Fruit fly (Drosophila melanogaster) whole organism, wandering third instar larva: Measurements from ENCODE around the gene Anp.

Experiments
- Abd-B ChIP-seq: fragments of >200 bp; optimal IDR thresholded peaks from 2 replicates; lab custom pipeline; 2017; ENCODE audit warnings: missing biosample characterization, missing genetic modification characterization
- CG32264 ChIP-seq: fragments of 200-800 bp; sonication (Bioruptor generic); optimal IDR thresholded peaks from 2 replicates; lab custom pipeline; 2016; ENCODE audit warnings: missing biosample characterization, missing genetic modification characterization
- CG9705 ChIP-seq: fragments of 200-800 bp; sonication (Bioruptor generic); optimal IDR thresholded peaks from 2 replicates; lab custom pipeline; 2018; ENCODE audit warnings: missing biosample characterization, mild to moderate bottlenecking, missing genetic modification characterization
- CrebA ChIP-seq: fragments of 200-800 bp; sonication (Bioruptor generic); optimal IDR thresholded peaks from 2 replicates; lab custom pipeline; 2016; ENCODE audit warnings: missing biosample characterization, mild to moderate bottlenecking, missing genetic modification characterization, borderline replicate concordance
- Dfd ChIP-seq: fragments of >200 bp; optimal IDR thresholded peaks from 2 replicates; lab custom pipeline; 2017; ENCODE audit warnings: missing biosample characterization, missing genetic modification characterization
- Dif ChIP-seq: fragments of 200-275, 200-300 bp; sonication (Bioruptor generic); optimal IDR thresholded peaks from 2 replicates; lab custom pipeline; 2018; ENCODE audit warnings: missing biosample characterization, missing genetic modification characterization; ENCODE audit not compliant: partially characterized antibody
- GATAd ChIP-seq: sonication (Bioruptor generic); optimal IDR thresholded peaks from 2 replicates; lab custom pipeline; 2016; ENCODE audit warnings: missing biosample characterization, missing genetic modification characterization
- HLH106 ChIP-seq: fragments of 200-800 bp; optimal IDR thresholded peaks from 3 replicates; lab custom pipeline; 2019; ENCODE audit warnings: missing biosample characterization, mild to moderate bottlenecking, missing genetic modification characterization, moderate library complexity
- Hnf4 ChIP-seq: fragments of 200-800 bp; sonication (Bioruptor generic); optimal IDR thresholded peaks from 2 replicates; lab custom pipeline; 2016; ENCODE audit warnings: missing biosample characterization, mild to moderate bottlenecking, missing genetic modification characterization
- Hr78 ChIP-seq: fragments of >200 bp; optimal IDR thresholded peaks from 2 replicates; lab custom pipeline; 2017; ENCODE audit warnings: missing biosample characterization, missing genetic modification characterization
- Hr83 ChIP-seq: fragments of 200-300 bp; sonication (Bioruptor generic); optimal IDR thresholded peaks from 2 replicates; lab custom pipeline; 2016; ENCODE audit warnings: missing biosample characterization, mild to moderate bottlenecking, missing genetic modification characterization, moderate library complexity; ENCODE audit not compliant: poor library complexity, severe bottlenecking
- Jra ChIP-seq: sonication (Bioruptor generic); optimal IDR thresholded peaks from 2 replicates; lab custom pipeline; 2016; ENCODE audit warnings: missing biosample characterization, missing genetic modification characterization
- Mio ChIP-seq: sonication (Bioruptor generic); optimal IDR thresholded peaks from 2 replicates; lab custom pipeline; 2016; ENCODE audit warnings: missing biosample characterization, missing genetic modification characterization
- Myc ChIP-seq: fragments of >200 bp; optimal IDR thresholded peaks from 2 replicates; lab custom pipeline; 2017
- N ChIP-seq: fragments of >200 bp; optimal IDR thresholded peaks from 2 replicates; lab custom pipeline; 2018; ENCODE audit warnings: missing biosample characterization, missing external identifiers, missing genetic modification characterization
- OdsH ChIP-seq: fragments of 200-800 bp; sonication (Bioruptor generic); optimal IDR thresholded peaks from 2 replicates; lab custom pipeline; 2016; ENCODE audit warnings: missing biosample characterization, mild to moderate bottlenecking, missing genetic modification characterization
- Rel ChIP-seq, 2 experiments: fragments of 200-800 bp; sonication (Bioruptor generic) in 1 of 2; optimal IDR thresholded peaks; 2 replicates in 1 of 2; 3 replicates in 1 of 2; lab custom pipeline; 2016 to 2019; ENCODE audit warnings: mild to moderate bottlenecking in 2 of 2, missing biosample characterization in 2 of 2, missing genetic modification characterization in 2 of 2, moderate library complexity in 1 of 2
- Sp1 ChIP-seq: fragments of 200-800 bp; sonication (Bioruptor generic); optimal IDR thresholded peaks from 3 replicates; lab custom pipeline; 2019; ENCODE audit warnings: missing biosample characterization, mild to moderate bottlenecking, missing genetic modification characterization, moderate library complexity
- Vsx2 ChIP-seq: fragments of 200-300, 225-300 bp; sonication (Bioruptor generic); optimal IDR thresholded peaks from 2 replicates; lab custom pipeline; 2018; ENCODE audit warnings: missing biosample characterization, missing genetic modification characterization; ENCODE audit not compliant: partially characterized antibody
- br ChIP-seq: fragments of 200-800 bp; sonication (Bioruptor generic); optimal IDR thresholded peaks from 2 replicates; lab custom pipeline; 2016; ENCODE audit warnings: missing biosample characterization, missing genetic modification characterization
- brk ChIP-seq: fragments of 200-800 bp; sonication (Bioruptor generic); optimal IDR thresholded peaks from 2 replicates; lab custom pipeline; 2016; ENCODE audit warnings: missing biosample characterization, mild to moderate bottlenecking, missing genetic modification characterization
- dl ChIP-seq, 2 experiments: fragments of 175-275, 200-275 bp in 1 of 2; fragments of 200-275 bp in 1 of 2; sonication (Bioruptor generic); optimal IDR thresholded peaks; lab custom pipeline; 2018; ENCODE audit warnings: mild to moderate bottlenecking in 2 of 2, missing biosample characterization in 2 of 2, missing genetic modification characterization in 2 of 2, moderate library complexity in 2 of 2; ENCODE audit not compliant: partially characterized antibody in 2 of 2, insufficient read depth in 1 of 2
- dmrt93B ChIP-seq: fragments of 200-800 bp; sonication (Bioruptor generic); optimal IDR thresholded peaks from 2 replicates; lab custom pipeline; 2018; ENCODE audit warnings: missing biosample characterization, mild to moderate bottlenecking, missing genetic modification characterization
- dsf ChIP-seq: sonication (Bioruptor generic); optimal IDR thresholded peaks from 2 replicates; lab custom pipeline; 2016; ENCODE audit warnings: missing biosample characterization, missing genetic modification characterization, borderline replicate concordance
- ey ChIP-seq: fragments of 200-800 bp; sonication (Bioruptor generic); optimal IDR thresholded peaks from 2 replicates; lab custom pipeline; 2016; ENCODE audit warnings: missing biosample characterization, missing genetic modification characterization
- foxo ChIP-seq, 2 experiments: fragments of 200-800 bp; sonication (Bioruptor generic); optimal IDR thresholded peaks; 2 replicates in 1 of 2; 3 replicates in 1 of 2; lab custom pipeline; 2016 to 2017; ENCODE audit warnings: missing biosample characterization in 2 of 2, missing genetic modification characterization in 2 of 2
- fru ChIP-seq: fragments of 200-800 bp; sonication (Bioruptor generic); optimal IDR thresholded peaks from 3 replicates; lab custom pipeline; 2016; ENCODE audit warnings: missing biosample characterization, mild to moderate bottlenecking, missing genetic modification characterization
- h ChIP-seq: fragments of 200-800 bp; sonication (Bioruptor generic); optimal IDR thresholded peaks from 3 replicates; lab custom pipeline; 2016; ENCODE audit warnings: missing biosample characterization, mild to moderate bottlenecking, missing genetic modification characterization
- jim ChIP-seq: fragments of 175-275, 200-325 bp; sonication (Bioruptor generic); optimal IDR thresholded peaks from 2 replicates; lab custom pipeline; 2016; ENCODE audit warnings: missing biosample characterization, mild to moderate bottlenecking, missing genetic modification characterization
- lola ChIP-seq: fragments of >200 bp; optimal IDR thresholded peaks from 2 replicates; lab custom pipeline; 2017; ENCODE audit warnings: missing biosample characterization, missing genetic modification characterization
- pan ChIP-seq: fragments of >200 bp; optimal IDR thresholded peaks from 2 replicates; lab custom pipeline; 2017
- psq ChIP-seq: fragments of 200-800 bp; sonication (Bioruptor generic); optimal IDR thresholded peaks from 3 replicates; lab custom pipeline; 2017; ENCODE audit warnings: missing biosample characterization, mild to moderate bottlenecking, missing genetic modification characterization, moderate library complexity
- rgr ChIP-seq: fragments of 200-800 bp; sonication (Bioruptor generic); optimal IDR thresholded peaks from 3 replicates; lab custom pipeline; 2016; ENCODE audit warnings: missing biosample characterization, mild to moderate bottlenecking, missing genetic modification characterization
- sage ChIP-seq: fragments of 200-800 bp; sonication (Bioruptor generic); optimal IDR thresholded peaks from 2 replicates; lab custom pipeline; 2016; ENCODE audit warnings: missing biosample characterization, mild to moderate bottlenecking, missing genetic modification characterization
- sv ChIP-seq: fragments of 200-800 bp; sonication (Bioruptor generic); optimal IDR thresholded peaks from 3 replicates; lab custom pipeline; 2016; ENCODE audit warnings: missing biosample characterization, missing genetic modification characterization
- tai ChIP-seq: sonication (Bioruptor generic); optimal IDR thresholded peaks from 2 replicates; lab custom pipeline; 2016; ENCODE audit warnings: missing biosample characterization, missing genetic modification characterization
- usp ChIP-seq: fragments of >200 bp; optimal IDR thresholded peaks from 2 replicates; lab custom pipeline; 2017; ENCODE audit warnings: missing biosample characterization, missing genetic modification characterization
- woc ChIP-seq: sonication (Bioruptor generic); optimal IDR thresholded peaks from 2 replicates; lab custom pipeline; 2016; ENCODE audit warnings: missing biosample characterization, mild to moderate bottlenecking, missing genetic modification characterization

Gene Anp

dm6 chr3R:30252317-30252716 lies 42.6 kb downstream of the Anp start:
- TF ChIP-seq rgr (GFP tag; lab: Kevin White, UChicago) = no peak
- no peak for TF ChIP-seq sv (GFP tag; lab: Kevin White, UChicago)
- TF ChIP-seq dmrt93B (GFP tag; lab: Kevin White, UChicago) = no peak
- TF ChIP-seq HLH106 (tag; lab: Kevin White, UChicago) = no peak
- no peak for TF ChIP-seq Hnf4
- no peak for TF ChIP-seq pan (lab: Kevin White, UChicago)
- no peak for TF ChIP-seq OdsH (GFP tag; lab: Kevin White, UChicago)
- TF ChIP-seq h (GFP tag; lab: Kevin White, UChicago) = no peak
- no peak for TF ChIP-seq Sp1 (GFP tag; lab: Kevin White, UChicago)
- no peak for TF ChIP-seq CrebA (GFP tag; lab: Kevin White, UChicago)
- no peak for TF ChIP-seq N
- TF ChIP-seq Jra = no peak
- no peak for TF ChIP-seq dsf (GFP tag; lab: Kevin White, UChicago)
- no peak for TF ChIP-seq GATAd (GFP tag; lab: Kevin White, UChicago)

- TF ChIP-seq Dfd (GFP tag; lab: Kevin White, UChicago) = no peak
- no peak for TF ChIP-seq Hr78 (GFP tag; lab: Kevin White, UChicago)
- no peak for TF ChIP-seq Hnf4
- TF ChIP-seq woc = no peak
- no peak for TF ChIP-seq GATAd (GFP tag; lab: Kevin White, UChicago)
- no peak for TF ChIP-seq Vsx2 (GFP tag; lab: Kevin White, UChicago)
- no peak for TF ChIP-seq h (GFP tag; lab: Kevin White, UChicago)
- no peak for TF ChIP-seq dl (GFP tag; optimal IDR thresholded peaks at IDR 0.05; lab: Kevin White, UChicago; ENCODE audit: insufficient read depth in 1 of 2, partially characterized antibody in 2 of 2)
- no peak for TF ChIP-seq ey
These were observed 43.1 kb downstream of the Anp start, which contains the start of gene CG18404 for dm6 chr3R:30252882-30253281. CG18404 (plus strand) TSS chr3R:30253182.

DNA sequence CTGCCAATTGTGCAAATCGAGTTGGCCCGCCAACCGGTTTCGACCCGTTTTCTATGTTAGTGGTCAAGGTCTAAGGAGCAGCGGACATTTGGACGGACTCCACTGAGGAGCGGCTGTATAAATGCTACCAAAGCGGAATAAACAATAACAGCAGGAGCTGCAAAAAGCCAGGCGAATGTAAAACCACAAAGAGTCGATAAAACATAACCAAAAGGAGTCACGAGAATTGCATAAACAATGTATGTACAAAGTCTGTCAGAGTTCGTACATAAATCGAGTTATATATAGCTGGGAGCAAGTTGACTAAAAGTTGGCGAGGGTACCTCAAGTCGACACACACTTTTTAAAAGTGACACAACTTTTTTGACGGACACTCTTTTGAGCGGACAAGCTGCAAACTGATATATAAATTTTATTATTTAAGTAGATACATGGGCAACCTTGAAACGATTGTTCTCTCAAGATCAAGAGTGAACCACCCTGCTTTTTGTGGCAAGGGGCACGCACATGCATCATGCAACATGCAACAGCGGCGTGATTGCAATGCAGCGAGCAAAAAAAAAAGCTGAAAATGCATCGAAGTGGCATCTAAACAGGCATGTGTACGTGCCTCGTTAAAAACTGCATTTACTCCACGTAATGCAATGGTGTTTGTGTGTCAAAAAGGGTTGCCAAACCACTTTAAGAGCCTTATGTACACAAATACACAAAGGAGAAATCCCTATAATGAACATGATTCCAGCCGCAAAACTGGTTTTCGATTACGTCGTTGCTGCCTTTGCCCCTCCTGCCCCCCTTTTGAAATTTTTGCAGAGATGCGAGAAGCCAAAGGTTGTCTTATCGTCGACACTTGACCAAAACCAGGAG lies 45.7 kb downstream of the Anp start:
- TF ChIP-seq woc (peak; percentile 62), dsf (GFP tag; lab: Kevin White, UChicago) (peak; percentile 65), foxo (GFP tag; optimal IDR thresholded peaks at IDR 0.05; lab: Kevin White, UChicago) (peak in 1 of 2 experiments; percentile 89), CG9705 (GFP tag; lab: Kevin White, UChicago) (peak; percentile 87), pan (lab: Kevin White, UChicago) (no peak), HLH106 (tag; lab: Kevin White, UChicago) (peak; percentile 96), Hnf4 (peak; percentile 78), psq (GFP tag; lab: Kevin White, UChicago) (peak; percentile 96), CG32264 (GFP tag; lab: Kevin White, UChicago) (peak; percentile 74), Jra (peak; percentile 69), Hr83 (GFP tag; lab: Kevin White, UChicago) (no peak), Hr78 (GFP tag; lab: Kevin White, UChicago) (no peak), fru (GFP tag; lab: Kevin White, UChicago) (peak; percentile 89), br (peak; percentile 90), jim (GFP tag; lab: Kevin White, UChicago) (no peak), sv (GFP tag; lab: Kevin White, UChicago) (no peak), N (no peak), tai (GFP tag; lab: Kevin White, UChicago) (peak; percentile 65), Dif (peak; percentile 32), sage (peak; percentile 88), dmrt93B (GFP tag; lab: Kevin White, UChicago) (peak; percentile 70), Abd-B (GFP tag; lab: Kevin White, UChicago) (no peak), ey (peak; percentile 91), Sp1 (GFP tag; lab: Kevin White, UChicago) (peak; percentile 97), brk (GFP tag; lab: Kevin White, UChicago) (peak; percentile 81), Rel (GFP tag; optimal IDR thresholded peaks at IDR 0.05; lab: Kevin White, UChicago) (peak; percentile 94), Rel (tag; optimal IDR thresholded peaks at IDR 0.05; lab: Kevin White, UChicago) (peak; percentile 89), OdsH (GFP tag; lab: Kevin White, UChicago) (peak; percentile 91), Myc (no peak), h (GFP tag; lab: Kevin White, UChicago) (peak; percentile 97), GATAd (GFP tag; lab: Kevin White, UChicago) (no peak), Mio (GFP tag; lab: Kevin White, UChicago) (no peak), dl (GFP tag; optimal IDR thresholded peaks at IDR 0.05; lab: Kevin White, UChicago; ENCODE audit: insufficient read depth in 1 of 2, partially characterized antibody in 2 of 2) (peak in 1 of 2 experiments; percentile 32), CrebA (GFP tag; lab: Kevin White, UChicago) (peak; percentile 74), Dfd (GFP tag; lab: Kevin White, UChicago) (no peak), lola (GFP tag; lab: Kevin White, UChicago) (no peak), rgr (GFP tag; lab: Kevin White, UChicago) (peak; percentile 93), Vsx2 (GFP tag; lab: Kevin White, UChicago) (peak; percentile 51), usp (GFP tag; lab: Kevin White, UChicago) (no peak)
